Worm (Caenorhabditis elegans) whole organism, early embryonic: ENCODE results near the gene F58G6.7.

Experiments used
- B0310.2 ChIP-seq: sonication (generic microtip); optimal IDR thresholded peaks from 2 replicates; lab custom pipeline; 2016; ENCODE audit warnings: mild to moderate bottlenecking, missing genetic modification characterization, missing compliant biosample characterization
- F13C5.2 ChIP-seq: sonication (generic microtip); optimal IDR thresholded peaks from 2 replicates; lab custom pipeline; 2017; ENCODE audit warnings: mild to moderate bottlenecking, missing genetic modification characterization, inconsistent platforms, missing compliant biosample characterization
- aly-1 ChIP-seq: sonication (generic microtip); optimal IDR thresholded peaks from 2 replicates; lab custom pipeline; 2016; ENCODE audit warnings: missing genetic modification characterization, missing compliant biosample characterization
- ama-1 ChIP-seq: fragments of 150-350 bp; optimal IDR thresholded peaks from 2 replicates; lab custom pipeline; 2014
- ceh-36 ChIP-seq: sonication (generic microtip); optimal IDR thresholded peaks from 2 replicates; lab custom pipeline; 2016; ENCODE audit warnings: missing genetic modification characterization, inconsistent platforms, missing compliant biosample characterization
- ets-7 ChIP-seq: sonication (generic microtip); optimal IDR thresholded peaks from 2 replicates; lab custom pipeline; 2016; ENCODE audit warnings: missing genotype, missing genetic modification characterization, missing compliant biosample characterization
- flt-1 ChIP-seq: fragments of 200-800 bp; sonication (Bioruptor generic); IDR thresholded peaks from 2 replicates; pipeline ENCODE4 v1.3.6; 2022; ENCODE audit warnings: missing genetic modification characterization, missing compliant biosample characterization
- pes-1 ChIP-seq: fragments of 200-800 bp; sonication (Bioruptor generic); IDR thresholded peaks from 2 replicates; pipeline ENCODE4 v1.3.6; 2022; ENCODE audit warnings: missing genetic modification reagents, missing genetic modification characterization, missing compliant biosample characterization
- tbx-11 ChIP-seq: fragments of 200-800 bp; sonication (Bioruptor generic); IDR thresholded peaks from 2 replicates; pipeline ENCODE4 v1.3.6; 2022; ENCODE audit warnings: missing genetic modification characterization, missing compliant biosample characterization
- tbx-37 ChIP-seq: fragments of 200-800 bp; sonication (Bioruptor generic); conservative IDR thresholded peaks from 2 replicates; pipeline ENCODE4 v1.3.6; 2022; ENCODE audit warnings: missing genetic modification reagents, missing genetic modification characterization, missing compliant biosample characterization

DNA sequence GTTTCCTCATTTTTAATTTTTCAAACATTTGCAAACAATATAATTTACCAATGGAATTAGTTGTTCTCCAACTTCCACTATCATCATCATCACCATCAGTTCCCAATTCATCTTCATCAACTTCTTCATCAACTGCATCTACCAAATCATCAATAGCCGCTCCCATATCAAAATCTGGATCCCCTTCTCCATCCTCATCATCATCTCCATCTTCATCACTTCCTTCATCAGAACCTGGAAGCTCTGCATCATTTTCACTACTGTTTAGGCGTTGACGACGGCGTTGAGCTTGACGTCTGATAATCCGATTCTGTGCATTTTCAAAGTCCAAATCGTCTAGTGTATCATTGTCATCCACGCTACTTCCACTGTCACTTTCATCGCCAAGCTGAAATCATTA lies 43.8 kb downstream of the F58G6.7 start:
- no peak for TF ChIP-seq F13C5.2 (tag; lab: Kevin White, UChicago)
- TF ChIP-seq ama-1 (lab: Kevin White, UChicago) = no peak
- no peak for TF ChIP-seq ets-7 (tag; lab: Kevin White, UChicago)
- TF ChIP-seq tbx-11 (GFP tag; lab: Robert Waterston, UW) = no peak
- TF ChIP-seq aly-1 (tag; lab: Kevin White, UChicago) = no peak
- TF ChIP-seq flt-1 = no peak
- TF ChIP-seq ceh-36 (tag; lab: Kevin White, UChicago) = no peak
- TF ChIP-seq B0310.2 (tag; lab: Kevin White, UChicago) = no peak
- no peak for TF ChIP-seq pes-1 (GFP tag; lab: Robert Waterston, UW)
- TF ChIP-seq tbx-37 (GFP tag; lab: Robert Waterston, UW) = no peak
